Fruit fly (Drosophila melanogaster): Measurements from ENCODE around the gene CG3740.

The CG3740 gene

DNA sequence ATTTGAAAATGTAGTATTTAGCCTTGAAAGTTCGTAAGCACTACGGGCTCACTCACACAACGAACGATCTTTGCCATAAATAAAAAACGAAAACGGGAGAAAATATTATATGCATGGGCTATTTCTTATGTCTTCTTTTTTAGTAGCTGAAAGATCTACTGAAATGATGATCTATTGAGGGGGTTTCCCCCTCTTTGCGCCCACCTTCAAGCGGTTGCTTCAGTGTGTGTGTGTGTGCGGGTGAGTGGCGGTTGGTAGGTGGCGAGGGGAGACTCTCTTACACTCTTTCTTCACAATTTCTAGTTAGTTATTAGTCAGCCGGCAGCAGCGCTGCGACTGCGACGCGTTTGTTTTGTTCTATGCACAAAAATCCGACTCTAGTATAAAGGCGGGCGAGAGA, 47.7 kb downstream of the CG3740 start:
- no peak for TF ChIP-seq dmrt93B (GFP tag; optimal IDR thresholded peaks at IDR 0.05)
- TF ChIP-seq Vsx2 (GFP tag; optimal IDR thresholded peaks at IDR 0.05; ENCODE audit: partially characterized antibody): no peak
- TF ChIP-seq Myc (optimal IDR thresholded peaks at IDR 0.05): no peak
- TF ChIP-seq Sp1 (GFP tag; optimal IDR thresholded peaks at IDR 0.05): no peak
- TF ChIP-seq Rel (GFP tag; optimal IDR thresholded peaks at IDR 0.05): no peak
- TF ChIP-seq Rel (tag; optimal IDR thresholded peaks at IDR 0.05): peak; percentile 94
- no peak for TF ChIP-seq Abd-B (GFP tag; optimal IDR thresholded peaks at IDR 0.05)
- TF ChIP-seq ey (GFP tag; optimal IDR thresholded peaks at IDR 0.05): no peak
- no peak for TF ChIP-seq Dfd (GFP tag; optimal IDR thresholded peaks at IDR 0.05)
- TF ChIP-seq Hr83 (GFP tag; optimal IDR thresholded peaks at IDR 0.05; ENCODE audit: poor library complexity, severe bottlenecking): no peak

DNA sequence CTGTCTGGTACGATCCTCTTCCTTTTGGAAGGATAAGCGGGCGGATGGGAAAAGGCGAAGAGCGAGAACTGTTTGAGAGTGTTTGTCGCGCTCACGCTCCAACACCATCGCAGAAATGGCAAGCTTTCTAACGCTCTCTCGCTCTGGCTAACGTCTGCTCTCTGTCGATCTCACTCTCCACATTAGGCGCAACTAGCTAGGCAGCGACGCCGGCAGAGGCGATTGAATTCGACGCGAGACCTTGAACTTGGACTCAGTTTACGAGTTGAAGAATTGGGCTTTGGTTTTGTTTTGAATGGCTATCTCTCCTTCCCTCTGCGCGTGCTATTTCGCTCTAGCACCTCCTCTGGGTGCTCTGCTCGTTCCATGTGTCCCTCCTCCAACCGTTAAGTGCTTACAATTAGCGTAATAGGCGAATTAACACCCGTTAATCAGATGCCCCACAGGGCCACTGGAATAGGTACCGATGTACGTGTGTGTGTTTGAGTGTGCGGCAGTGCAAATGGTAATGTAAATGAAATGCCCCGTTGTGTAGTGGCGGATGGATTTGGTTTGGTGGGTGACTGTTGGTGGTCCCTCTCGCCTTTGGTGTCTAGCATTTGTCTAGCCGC, 49.3 kb downstream of the CG3740 start:
- peak in 1 of 2 experiments; percentile 33 for TF ChIP-seq dl (GFP tag; optimal IDR thresholded peaks at IDR 0.05; ENCODE audit: insufficient read depth in 1 of 2, partially characterized antibody in 2 of 2)
- no peak for TF ChIP-seq Hr78 (GFP tag; optimal IDR thresholded peaks at IDR 0.05)
- no peak for TF ChIP-seq Sp1 (GFP tag; optimal IDR thresholded peaks at IDR 0.05)
- TF ChIP-seq h (GFP tag; optimal IDR thresholded peaks at IDR 0.05): peak; percentile 28

DNA sequence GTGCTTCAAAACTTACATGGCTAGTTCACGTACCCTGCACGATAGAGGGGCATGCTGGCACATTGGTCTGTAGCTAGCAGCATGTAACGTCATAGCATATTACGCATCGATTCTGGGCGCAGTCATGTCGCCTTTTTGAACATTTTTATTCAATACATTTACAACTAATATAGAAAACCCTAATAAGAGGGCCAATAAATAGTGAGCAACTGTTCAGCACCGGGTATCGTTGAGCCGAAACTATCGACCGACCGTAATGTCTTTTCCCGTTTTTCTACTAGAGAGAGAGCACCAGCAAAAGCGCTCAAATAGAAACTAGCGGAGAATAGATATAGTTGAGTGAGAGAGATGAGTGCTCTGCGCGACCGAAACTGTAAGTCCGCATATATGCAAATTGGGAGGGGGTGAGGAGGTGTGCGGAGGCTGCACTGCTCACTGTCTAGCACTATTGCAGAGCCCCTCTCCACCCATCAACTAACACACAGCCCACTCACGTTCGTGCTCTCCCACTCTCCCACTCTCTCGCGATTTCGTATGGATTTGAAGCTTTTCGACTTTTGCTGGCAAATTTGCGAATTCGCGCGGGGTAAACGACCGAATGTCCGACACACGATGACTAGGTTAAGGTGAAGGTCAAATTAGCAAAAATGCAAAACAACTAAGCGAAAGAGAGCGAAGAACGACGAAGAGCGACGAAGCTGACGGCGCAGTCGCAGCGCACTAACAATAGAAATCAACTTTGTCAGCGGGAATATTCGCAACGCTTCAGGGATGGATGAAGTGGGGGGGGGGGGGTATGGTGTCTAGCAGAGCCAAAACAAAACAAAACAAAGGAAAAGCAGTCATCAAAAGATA, 50.1 kb downstream of the CG3740 start:
- no peak for TF ChIP-seq Sp1 (GFP tag; optimal IDR thresholded peaks at IDR 0.05)
- TF ChIP-seq Dif (GFP tag; optimal IDR thresholded peaks at IDR 0.05; ENCODE audit: partially characterized antibody): peak; percentile 39
- TF ChIP-seq Rel (GFP tag; optimal IDR thresholded peaks at IDR 0.05): no peak
- peak; percentile 44 for TF ChIP-seq Rel (tag; optimal IDR thresholded peaks at IDR 0.05)
- TF ChIP-seq dl (GFP tag; optimal IDR thresholded peaks at IDR 0.05; ENCODE audit: insufficient read depth in 1 of 2, partially characterized antibody in 2 of 2): peak in 1 of 2 experiments; percentile 46
- TF ChIP-seq sv (GFP tag; optimal IDR thresholded peaks at IDR 0.05): peak; percentile 74

Data from whole organism, wandering third instar larva.